Worm (Caenorhabditis elegans): Measurements from ENCODE around the gene Y57E12AL.6.

Gene Y57E12AL.6

DNA sequence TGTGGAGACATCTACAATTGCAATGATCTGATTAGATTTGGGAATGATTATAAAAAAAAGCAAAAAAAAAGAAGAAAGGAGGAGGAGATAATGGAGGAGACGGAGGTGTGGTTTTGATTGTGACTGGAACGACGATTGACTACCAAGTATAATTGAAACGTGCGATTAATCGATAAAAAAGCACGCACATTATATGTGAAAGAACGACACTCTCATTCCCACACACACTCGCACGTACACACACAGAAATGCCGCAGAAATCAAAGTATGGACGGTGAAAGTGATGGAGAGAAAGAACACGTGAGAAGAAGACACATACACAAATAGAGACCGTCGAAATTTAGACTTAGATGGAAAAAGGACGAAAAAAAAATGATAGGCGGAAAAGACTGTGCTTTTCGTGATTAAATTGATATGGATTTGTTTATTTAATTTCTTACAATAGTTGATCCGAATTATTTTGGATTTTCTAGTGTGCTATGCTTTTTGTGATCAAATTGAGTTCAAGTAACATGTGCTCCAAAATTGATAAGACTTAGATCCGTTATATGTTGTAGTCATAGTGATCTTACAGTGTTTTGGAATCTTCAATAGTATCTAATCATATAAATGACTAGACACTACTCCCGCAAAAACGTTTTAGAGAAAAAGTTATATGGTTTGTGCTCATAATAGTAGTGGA, 33.6 kb upstream of the Y57E12AL.6 start, which contains the start of gene nhr-135 (continued):
- TF ChIP-seq nhr-237 (tag; optimal IDR thresholded peaks at IDR 0.05) (no peak), alr-1 (tag; optimal IDR thresholded peaks at IDR 0.05; ENCODE audit: borderline replicate concordance) (no peak), rnt-1 (tag; optimal IDR thresholded peaks at IDR 0.05) (no peak), hpl-2 (GFP tag; optimal IDR thresholded peaks at IDR 0.05) (no peak), jun-1 (tag; optimal IDR thresholded peaks at IDR 0.05) (no peak), xbp-1 (tag; optimal IDR thresholded peaks at IDR 0.05) (no peak), lin-35 (GFP tag; optimal IDR thresholded peaks at IDR 0.05) (peak in 1 of 2 experiments; percentile 77), elt-3 (tag; optimal IDR thresholded peaks at IDR 0.05) (peak in 4 of 6 experiments; percentile 12 to 69 (median 49)), swsn-7 (tag; optimal IDR thresholded peaks at IDR 0.05) (no peak), hlh-17 (GFP tag; optimal IDR thresholded peaks at IDR 0.05; ENCODE audit: borderline replicate concordance) (no peak), dpl-1 (GFP tag; optimal IDR thresholded peaks at IDR 0.05) (peak in 2 of 3 experiments; percentile 28 to 32), lin-13 (GFP tag; optimal IDR thresholded peaks at IDR 0.05) (no peak), vab-15 (tag; optimal IDR thresholded peaks at IDR 0.05) (no peak), ztf-4 (tag; optimal IDR thresholded peaks at IDR 0.05) (no peak), hlh-4 (tag; optimal IDR thresholded peaks at IDR 0.05) (no peak), efl-1 (optimal IDR thresholded peaks at IDR 0.05) (peak in 1 of 2 experiments; percentile 30), efl-1 (GFP tag; optimal IDR thresholded peaks at IDR 0.05 in 1 of 2) (peak; percentile 24 to 40), nhr-90 (tag; optimal IDR thresholded peaks at IDR 0.05; ENCODE audit: poor library complexity) (peak; percentile 60), sptf-1 (tag; optimal IDR thresholded peaks at IDR 0.05) (no peak), fkh-8 (tag; optimal IDR thresholded peaks at IDR 0.05) (no peak), egl-13 (tag; optimal IDR thresholded peaks at IDR 0.05) (no peak)

DNA sequence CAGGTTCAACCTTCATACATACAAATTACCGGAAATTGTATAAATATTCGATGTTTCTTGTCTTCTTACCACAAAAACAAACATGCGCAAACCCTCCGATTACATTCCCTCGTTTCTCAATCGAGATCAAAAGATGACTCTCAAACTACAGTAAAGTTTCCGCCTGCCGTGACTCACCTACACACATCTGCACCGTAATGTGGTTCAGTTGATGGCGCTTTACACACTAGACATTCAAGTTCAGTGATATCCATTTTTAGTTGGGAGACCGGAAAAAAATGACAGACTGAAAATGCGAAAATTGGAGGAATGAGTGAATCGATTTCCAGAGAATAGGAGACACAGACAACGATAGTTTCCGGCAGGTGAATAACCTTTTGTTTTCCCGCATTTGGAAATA, 31.0 kb upstream of the Y57E12AL.6 start, which contains the start of gene nhr-286:
Gene nhr-286 (minus strand): TSS at position 324 of the 400 bp plus-strand sequence.
- TF ChIP-seq ceh-88 (GFP tag; IDR thresholded peaks at IDR 0.05) (no peak), nhr-85 (tag) (peak; percentile 50), ama-1 (optimal IDR thresholded peaks at IDR 0.05) (peak; percentile 39), aha-1 (tag; optimal IDR thresholded peaks at IDR 0.05) (no peak), nhr-20 (tag; optimal IDR thresholded peaks at IDR 0.05) (peak; percentile 51)

DNA sequence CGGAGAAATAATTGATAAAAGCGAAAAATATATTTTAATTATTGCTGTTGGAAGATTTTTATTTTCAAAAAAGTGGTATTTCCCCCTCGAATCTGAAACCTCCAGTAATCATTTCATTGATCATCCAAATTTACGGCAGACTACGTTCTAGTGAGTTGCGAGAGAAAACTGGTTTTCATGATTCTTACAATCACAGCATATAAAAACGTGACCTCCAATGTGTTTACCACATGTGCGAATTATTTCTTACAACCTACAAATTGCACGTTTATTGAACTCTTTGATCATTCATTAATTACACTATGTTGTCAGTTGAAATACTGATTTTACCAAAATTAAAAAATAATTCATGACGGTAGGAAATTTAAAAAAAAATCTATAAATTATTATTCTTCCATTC, 28.9 kb upstream of the Y57E12AL.6 start:
- TF ChIP-seq pax-3 (tag; optimal IDR thresholded peaks at IDR 0.05), result no peak
- peak; percentile 97 for TF ChIP-seq nhr-85 (tag)
- TF ChIP-seq tbx-2 (tag; optimal IDR thresholded peaks at IDR 0.05), result peak; percentile 67
- TF ChIP-seq ceh-90 (tag; optimal IDR thresholded peaks at IDR 0.05), result no peak
- TF ChIP-seq nhr-71 (tag; optimal IDR thresholded peaks at IDR 0.05), result peak; percentile 77
- TF ChIP-seq nhr-76 (tag; optimal IDR thresholded peaks at IDR 0.05), result no peak
- TF ChIP-seq unc-86 (tag; optimal IDR thresholded peaks at IDR 0.05), result no peak
- peak; percentile 80 for TF ChIP-seq lin-14 (GFP tag; optimal IDR thresholded peaks at IDR 0.05)
- no peak for TF ChIP-seq ztf-4 (tag; optimal IDR thresholded peaks at IDR 0.05)
- no peak for TF ChIP-seq ceh-63 (GFP tag; optimal IDR thresholded peaks at IDR 0.05)
- peak; percentile 16 for TF ChIP-seq unc-130 (tag; optimal IDR thresholded peaks at IDR 0.05)
- peak; percentile 65 for TF ChIP-seq nhr-90 (tag; optimal IDR thresholded peaks at IDR 0.05; ENCODE audit: poor library complexity)
- TF ChIP-seq grh-1 (GFP tag; IDR thresholded peaks at IDR 0.05), result peak; percentile 91
- peak in 1 of 3 experiments; percentile 24 for TF ChIP-seq dpl-1 (GFP tag; optimal IDR thresholded peaks at IDR 0.05)
- no peak for TF ChIP-seq xbp-1 (tag; optimal IDR thresholded peaks at IDR 0.05)
- no peak for TF ChIP-seq snpc-4 (tag; optimal IDR thresholded peaks at IDR 0.05)
- peak in 1 of 2 experiments; percentile 72 for TF ChIP-seq mdl-1 (tag; optimal IDR thresholded peaks at IDR 0.05)
- peak; percentile 70 for TF ChIP-seq blmp-1 (tag; optimal IDR thresholded peaks at IDR 0.05)
- TF ChIP-seq elt-2 (tag; optimal IDR thresholded peaks at IDR 0.05), result no peak
- peak; percentile 100 for TF ChIP-seq nhr-20 (tag; optimal IDR thresholded peaks at IDR 0.05)
- peak; percentile 42 for TF ChIP-seq C16A3.4 (tag; optimal IDR thresholded peaks at IDR 0.05)
- TF ChIP-seq elt-3 (tag; optimal IDR thresholded peaks at IDR 0.05), result peak in 3 of 6 experiments; percentile 64 to 94 (median 75)
- no peak for TF ChIP-seq fos-1 (tag; optimal IDR thresholded peaks at IDR 0.05)
- no peak for TF ChIP-seq mab-9 (GFP tag; IDR thresholded peaks at IDR 0.05)
- peak; percentile 36 to 53 for TF ChIP-seq lsy-2 (tag; optimal IDR thresholded peaks at IDR 0.05)
- TF ChIP-seq irx-1 (tag; optimal IDR thresholded peaks at IDR 0.05), result peak; percentile 5
- TF ChIP-seq hlh-4 (tag; optimal IDR thresholded peaks at IDR 0.05), result no peak
- TF ChIP-seq snu-23 (GFP tag; optimal IDR thresholded peaks at IDR 0.05), result peak; percentile 73
- peak; percentile 44 for TF ChIP-seq lir-3 (tag; optimal IDR thresholded peaks at IDR 0.05; ENCODE audit: poor library complexity)
- TF ChIP-seq efl-1 (optimal IDR thresholded peaks at IDR 0.05), result peak in 1 of 2 experiments; percentile 40
- TF ChIP-seq efl-1 (GFP tag; optimal IDR thresholded peaks at IDR 0.05 in 1 of 2), result peak; percentile 10 to 94
- peak in 1 of 2 experiments; percentile 81 for TF ChIP-seq lin-35 (GFP tag; optimal IDR thresholded peaks at IDR 0.05)
